Worm (Caenorhabditis elegans): ENCODE results near the gene fkb-4.

fkb-4 gene

DNA sequence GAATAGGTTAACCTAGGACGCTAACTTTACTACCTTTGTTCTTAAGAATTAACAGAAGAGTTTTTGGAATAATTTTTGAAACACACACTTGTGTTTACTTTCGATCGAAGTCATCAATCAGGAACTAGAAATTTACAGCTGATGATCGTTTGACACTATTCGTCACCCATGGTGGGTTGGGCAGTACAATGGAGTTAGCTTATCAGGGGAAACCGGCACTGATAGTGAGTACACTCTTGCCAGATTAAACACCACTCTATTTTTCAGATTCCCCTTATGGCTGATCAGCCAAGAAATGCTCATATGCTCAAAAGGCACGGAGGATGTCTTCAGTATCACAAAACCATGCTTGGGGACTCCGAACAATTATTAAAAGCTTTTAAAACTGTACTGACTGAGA, 35.1 kb upstream of the fkb-4 start:
- TF ChIP-seq elt-2 (tag; optimal IDR thresholded peaks at IDR 0.05), result peak; percentile 61
- TF ChIP-seq madf-2 (tag; optimal IDR thresholded peaks at IDR 0.05), result no peak

DNA sequence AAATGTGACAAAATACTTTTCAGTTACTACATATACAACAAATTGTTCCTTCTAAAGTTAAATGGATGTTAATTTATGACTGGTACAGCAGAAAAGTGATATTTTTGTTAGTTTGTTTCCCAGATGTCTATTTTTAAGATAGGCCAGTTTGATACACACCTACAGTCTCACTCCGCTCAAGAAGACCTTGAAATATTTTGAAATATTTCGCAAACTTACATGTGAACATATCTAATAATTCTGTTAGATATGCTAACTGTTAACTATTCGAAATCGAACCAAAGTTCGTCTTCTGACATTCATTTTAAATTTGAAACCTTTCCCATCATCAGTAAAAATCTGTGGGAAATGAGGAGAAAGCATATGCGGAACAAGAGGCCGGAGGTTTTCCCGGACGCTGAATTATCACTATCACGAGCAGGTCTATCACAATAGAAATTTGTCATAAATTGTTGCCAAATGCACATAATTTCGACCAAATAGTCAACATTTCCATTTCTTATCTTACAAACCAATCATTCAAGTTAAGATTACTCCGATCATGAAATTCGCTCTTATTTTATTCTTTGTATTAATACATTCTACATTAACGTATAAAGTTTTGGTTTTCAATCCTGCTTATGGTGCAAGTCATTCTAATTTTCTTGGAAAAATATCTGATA, 33.0 kb upstream of the fkb-4 start, which contains the start of the genes ZC443.4 and ugt-18:
Gene ZC443.4 (minus strand): TSS at position 95 of the 662 bp plus-strand sequence.
Gene ugt-18 (plus strand): TSS at position 469 of the 662 bp plus-strand sequence.
- TF ChIP-seq C08G9.2 (tag; optimal IDR thresholded peaks at IDR 0.05) (no peak), unc-42 (tag; optimal IDR thresholded peaks at IDR 0.05) (no peak)

DNA sequence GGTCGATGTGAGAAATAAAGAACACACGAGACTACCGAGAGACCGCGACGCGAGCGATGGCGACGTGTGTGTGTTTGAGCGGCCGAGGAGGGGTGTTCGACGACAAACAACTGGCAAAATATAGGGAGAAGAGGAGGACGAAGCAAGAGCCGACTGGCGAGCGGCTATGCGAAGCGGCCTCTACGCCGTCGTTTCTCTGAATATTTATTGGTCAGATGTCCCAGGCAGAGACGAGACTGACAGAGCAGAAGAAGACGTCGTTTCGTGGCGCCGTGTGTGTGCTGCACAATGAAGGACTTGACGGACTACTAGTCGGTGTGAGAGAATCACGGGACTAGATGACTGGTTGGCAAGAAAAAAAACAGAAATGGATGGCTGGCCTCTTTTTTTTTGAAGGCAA, 32.2 kb upstream of the fkb-4 start:
- TF ChIP-seq ceh-2 (tag; optimal IDR thresholded peaks at IDR 0.05), result peak; percentile 13
- TF ChIP-seq syd-9 (tag; optimal IDR thresholded peaks at IDR 0.05), result peak; percentile 20
- peak; percentile 41 for TF ChIP-seq hlh-6 (tag; optimal IDR thresholded peaks at IDR 0.05)
- TF ChIP-seq tbx-2 (tag; optimal IDR thresholded peaks at IDR 0.05), result peak; percentile 20
- TF ChIP-seq sox-4 (tag; optimal IDR thresholded peaks at IDR 0.05), result no peak
- TF ChIP-seq ceh-14 (tag; optimal IDR thresholded peaks at IDR 0.05), result peak; percentile 4
- TF ChIP-seq ztf-16 (tag; optimal IDR thresholded peaks at IDR 0.05), result no peak

DNA sequence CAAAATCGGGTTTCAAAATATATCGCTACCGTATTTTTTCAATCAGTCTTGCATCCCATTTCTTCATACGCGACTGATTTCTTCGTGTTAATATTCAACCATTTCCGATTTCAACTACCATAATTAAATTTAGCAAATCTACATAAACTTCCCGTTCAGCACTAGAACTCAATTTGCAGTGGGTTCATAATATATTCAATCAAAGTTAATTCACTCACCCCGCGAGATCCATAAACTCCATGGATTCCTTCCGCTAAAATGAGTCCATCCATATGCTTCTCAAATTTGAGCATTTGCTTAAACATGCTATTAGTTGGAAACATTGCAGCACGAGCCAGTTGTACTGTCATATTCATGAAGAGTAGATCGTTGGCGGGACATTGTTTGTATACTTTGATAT, 31.6 kb upstream of the fkb-4 start:
- TF ChIP-seq ttx-3 (tag; optimal IDR thresholded peaks at IDR 0.05) (no peak), unc-42 (tag; optimal IDR thresholded peaks at IDR 0.05) (peak; percentile 65)

DNA sequence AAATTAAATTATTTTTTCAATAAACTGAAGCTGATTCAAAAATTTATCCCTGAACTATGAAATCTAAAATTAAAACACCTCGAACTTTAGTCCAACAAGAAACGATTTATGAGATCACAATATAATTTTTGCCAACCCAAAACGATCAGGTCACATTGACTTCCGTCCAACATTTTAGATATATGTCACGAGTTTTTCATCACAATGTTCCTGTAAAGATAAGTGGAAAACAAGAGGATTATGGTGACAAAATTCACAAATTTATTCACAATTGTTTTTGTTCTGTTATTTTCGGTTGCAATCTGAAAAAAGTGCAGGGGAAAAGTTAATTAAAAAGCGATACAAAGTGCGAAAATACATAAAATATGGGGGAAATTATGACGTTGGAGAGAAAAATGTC, 29.7 kb upstream of the fkb-4 start:
- TF ChIP-seq npax-4 (tag; optimal IDR thresholded peaks at IDR 0.05) (no peak), ceh-31 (tag; optimal IDR thresholded peaks at IDR 0.05) (no peak), nhr-232 (tag; optimal IDR thresholded peaks at IDR 0.05) (no peak), ets-4 (tag; optimal IDR thresholded peaks at IDR 0.05) (no peak), ceh-34 (tag; optimal IDR thresholded peaks at IDR 0.05) (no peak), ceh-18 (tag; optimal IDR thresholded peaks at IDR 0.05) (no peak), F13H6.1 (tag; optimal IDR thresholded peaks at IDR 0.05) (no peak), K02D7.2 (tag; optimal IDR thresholded peaks at IDR 0.05) (no peak), Y22D7AL.16 (tag; optimal IDR thresholded peaks at IDR 0.05) (no peak), fkh-6 (tag; optimal IDR thresholded peaks at IDR 0.05) (no peak), sox-4 (tag; optimal IDR thresholded peaks at IDR 0.05) (no peak), pax-1 (tag; optimal IDR thresholded peaks at IDR 0.05) (no peak)

DNA sequence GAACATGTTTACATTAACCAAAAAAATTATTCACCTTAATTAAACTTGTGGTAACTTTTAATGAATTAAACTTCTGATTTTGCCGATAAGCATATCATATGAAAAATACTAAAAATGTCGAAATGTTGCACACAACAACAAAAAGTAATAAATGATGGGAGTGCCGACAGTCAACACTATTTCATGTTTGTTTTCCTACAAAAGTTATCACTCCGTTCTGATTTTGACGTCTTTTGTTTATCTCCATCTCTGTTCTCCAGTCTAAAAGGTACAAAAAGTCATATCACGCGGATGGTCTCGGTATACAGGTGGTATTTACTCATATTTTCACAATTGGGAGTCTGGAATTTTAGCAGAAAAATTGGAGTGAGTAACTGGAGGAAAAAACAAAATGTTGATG, 28.5 kb upstream of the fkb-4 start:
- TF ChIP-seq F13H6.1 (tag; optimal IDR thresholded peaks at IDR 0.05), result no peak
- no peak for TF ChIP-seq hlh-6 (tag; optimal IDR thresholded peaks at IDR 0.05)
- TF ChIP-seq K09A11.1 (tag; optimal IDR thresholded peaks at IDR 0.05; ENCODE audit: insufficient read depth), result no peak
- TF ChIP-seq ztf-16 (tag; optimal IDR thresholded peaks at IDR 0.05), result no peak
- no peak for TF ChIP-seq ceh-18 (tag; optimal IDR thresholded peaks at IDR 0.05)
- TF ChIP-seq ceh-19 (GFP tag; optimal IDR thresholded peaks at IDR 0.05), result no peak
- TF ChIP-seq ceh-9 (tag; optimal IDR thresholded peaks at IDR 0.05), result no peak
- no peak for TF ChIP-seq pha-2 (tag; optimal IDR thresholded peaks at IDR 0.05)
- TF ChIP-seq ceh-31 (tag; optimal IDR thresholded peaks at IDR 0.05), result no peak
- no peak for TF ChIP-seq hlh-8 (tag; optimal IDR thresholded peaks at IDR 0.05)

DNA sequence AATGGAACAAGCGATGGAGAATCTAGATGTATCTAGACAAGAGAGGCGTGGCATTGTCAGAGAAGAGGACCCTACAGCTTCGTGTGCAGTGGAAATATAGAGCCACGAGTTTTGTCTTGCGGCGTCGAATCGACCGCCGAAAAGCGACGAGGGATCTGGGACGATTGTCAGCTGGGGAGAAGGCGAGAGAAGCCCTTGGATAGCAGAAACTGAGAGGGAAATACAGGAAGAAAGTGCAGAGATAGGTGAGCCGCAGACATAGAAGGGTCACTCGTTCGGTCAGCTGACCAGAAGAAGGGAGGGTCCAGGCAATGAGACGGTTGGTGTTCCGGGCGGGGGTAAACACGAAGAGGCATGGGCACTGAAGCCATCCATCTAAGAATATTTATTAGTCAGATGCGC, 27.6 kb upstream of the fkb-4 start:
- no peak for TF ChIP-seq che-1 (tag; optimal IDR thresholded peaks at IDR 0.05)
- TF ChIP-seq ets-4 (tag; optimal IDR thresholded peaks at IDR 0.05), result peak; percentile 23
- TF ChIP-seq zip-5 (tag; optimal IDR thresholded peaks at IDR 0.05), result no peak
- peak; percentile 28 for TF ChIP-seq sdc-2 (tag; optimal IDR thresholded peaks at IDR 0.05)
- TF ChIP-seq sox-4 (tag; optimal IDR thresholded peaks at IDR 0.05), result peak; percentile 8
- peak; percentile 69 for TF ChIP-seq ceh-18 (tag; optimal IDR thresholded peaks at IDR 0.05)
- peak; percentile 62 for TF ChIP-seq tbx-2 (tag; optimal IDR thresholded peaks at IDR 0.05)
- peak; percentile 29 for TF ChIP-seq ceh-19 (GFP tag; optimal IDR thresholded peaks at IDR 0.05)
- no peak for TF ChIP-seq ceh-9 (tag; optimal IDR thresholded peaks at IDR 0.05)
- peak; percentile 96 for TF ChIP-seq hlh-30 (tag; optimal IDR thresholded peaks at IDR 0.05; ENCODE audit: insufficient read depth)
- no peak for TF ChIP-seq madf-2 (tag; optimal IDR thresholded peaks at IDR 0.05)
- peak; percentile 49 for TF ChIP-seq nfya-1 (tag; optimal IDR thresholded peaks at IDR 0.05)
- TF ChIP-seq ceh-14 (tag; optimal IDR thresholded peaks at IDR 0.05), result peak; percentile 42
- TF ChIP-seq hlh-6 (tag; optimal IDR thresholded peaks at IDR 0.05), result peak; percentile 58
- TF ChIP-seq ceh-31 (tag; optimal IDR thresholded peaks at IDR 0.05), result peak; percentile 76
- peak; percentile 84 for TF ChIP-seq ceh-34 (tag; optimal IDR thresholded peaks at IDR 0.05)
- peak; percentile 27 for TF ChIP-seq syd-9 (tag; optimal IDR thresholded peaks at IDR 0.05)
- peak; percentile 52 for TF ChIP-seq unc-42 (tag; optimal IDR thresholded peaks at IDR 0.05)
- peak; percentile 30 for TF ChIP-seq ceh-2 (tag; optimal IDR thresholded peaks at IDR 0.05)
- TF ChIP-seq rnt-1 (tag; optimal IDR thresholded peaks at IDR 0.05), result peak; percentile 57
- no peak for TF ChIP-seq pros-1 (tag; optimal IDR thresholded peaks at IDR 0.05)
- peak; percentile 40 for TF ChIP-seq ref-2 (tag; optimal IDR thresholded peaks at IDR 0.05)
- TF ChIP-seq C08G9.2 (tag; optimal IDR thresholded peaks at IDR 0.05), result peak; percentile 53
- peak; percentile 63 for TF ChIP-seq F13H6.1 (tag; optimal IDR thresholded peaks at IDR 0.05)
- TF ChIP-seq unc-55 (GFP tag; optimal IDR thresholded peaks at IDR 0.05), result peak; percentile 70
